Fruit fly (Drosophila melanogaster) whole organism, pupa: ENCODE data around the gene CG2126.

Experiments
- CG10348 ChIP-seq: fragments of 200-800 bp; sonication (Bioruptor generic); IDR thresholded peaks from 2 replicates; pipeline ENCODE4 v1.3.6; 2022; ENCODE audit warnings: missing biosample characterization, missing genetic modification characterization
- CG12605 ChIP-seq: fragments of 200-800 bp; sonication (Bioruptor generic); IDR thresholded peaks from 2 replicates; pipeline ENCODE4 v1.3.6; 2022; ENCODE audit warnings: missing biosample characterization, missing genetic modification characterization
- CG13204 ChIP-seq: fragments of 200-800 bp; sonication (Bioruptor generic); optimal IDR thresholded peaks from 2 replicates; lab custom pipeline; 2018; ENCODE audit warnings: missing biosample characterization, mild to moderate bottlenecking, missing genetic modification characterization, moderate library complexity
- CG14655 ChIP-seq: fragments of 200-800 bp; sonication (Bioruptor generic); optimal IDR thresholded peaks from 3 replicates; lab custom pipeline; 2017; ENCODE audit warnings: mild to moderate bottlenecking, missing biosample characterization, missing genetic modification reagents, missing genetic modification characterization
- CG15710 ChIP-seq: fragments of 200-800 bp; sonication (Bioruptor generic); optimal IDR thresholded peaks from 2 replicates; lab custom pipeline; 2018; ENCODE audit warnings: missing biosample characterization, mild to moderate bottlenecking, missing genetic modification characterization, moderate library complexity
- CG17806 ChIP-seq: fragments of 200-800 bp; sonication (Bioruptor generic); optimal IDR thresholded peaks from 2 replicates; lab custom pipeline; 2018; ENCODE audit warnings: missing biosample characterization, mild to moderate bottlenecking, missing genetic modification characterization, moderate library complexity
- CG32121 ChIP-seq: fragments of 200-800 bp; sonication (Bioruptor generic); IDR thresholded peaks from 2 replicates; pipeline ENCODE4 v1.3.6; 2022; ENCODE audit warnings: missing biosample characterization, missing genetic modification characterization
- CG34367 ChIP-seq: fragments of 200-800 bp; sonication (Bioruptor generic); optimal IDR thresholded peaks from 2 replicates; lab custom pipeline; 2018; ENCODE audit warnings: missing biosample characterization, mild to moderate bottlenecking, missing genetic modification characterization
- CG4496 ChIP-seq: fragments of 200-800 bp; sonication (Bioruptor generic); IDR thresholded peaks from 3 replicates; pipeline ENCODE4 v1.3.6; 2022; ENCODE audit warnings: missing biosample characterization, missing genetic modification characterization
- CG8159 ChIP-seq: fragments of 200-800 bp; sonication (Bioruptor generic); optimal IDR thresholded peaks from 3 replicates; lab custom pipeline; 2018; ENCODE audit warnings: missing biosample characterization, mild to moderate bottlenecking, missing genetic modification characterization, moderate library complexity
- CG8301 ChIP-seq: fragments of 200-800 bp; sonication (Bioruptor generic); optimal IDR thresholded peaks from 2 replicates; lab custom pipeline; 2018; ENCODE audit warnings: missing biosample characterization, mild to moderate bottlenecking, missing genetic modification characterization
- CG9948 ChIP-seq: fragments of 200-800 bp; sonication (Bioruptor generic); optimal IDR thresholded peaks from 2 replicates; lab custom pipeline; 2018; ENCODE audit warnings: missing biosample characterization, mild to moderate bottlenecking, missing genetic modification characterization, moderate library complexity
- D1 ChIP-seq: fragments of 200-800 bp; sonication (Bioruptor generic); optimal IDR thresholded peaks from 2 replicates; lab custom pipeline; 2018; ENCODE audit warnings: missing biosample characterization, mild to moderate bottlenecking, missing genetic modification characterization, moderate library complexity
- EcR ChIP-seq: fragments of 200-800 bp; sonication (Bioruptor generic); optimal IDR thresholded peaks from 3 replicates; lab custom pipeline; 2019; ENCODE audit warnings: missing biosample characterization, missing genetic modification characterization, mild to moderate bottlenecking, moderate library complexity, missing genetic modification reagents
- Ets98B ChIP-seq: fragments of 200-800 bp; sonication (Bioruptor generic); IDR thresholded peaks from 2 replicates; pipeline ENCODE4 v1.3.6; 2022; ENCODE audit warnings: missing biosample characterization, missing genetic modification characterization
- Pif1A ChIP-seq: fragments of 200-800 bp; sonication (Bioruptor generic); optimal IDR thresholded peaks from 3 replicates; lab custom pipeline; 2016; ENCODE audit warnings: missing biosample characterization, missing genetic modification characterization
- Pif1B ChIP-seq: fragments of 200-800 bp; sonication (Bioruptor generic); optimal IDR thresholded peaks from 3 replicates; lab custom pipeline; 2016; ENCODE audit warnings: missing biosample characterization, missing genetic modification characterization
- Snoo ChIP-seq: fragments of 200-800 bp; sonication (Bioruptor generic); optimal IDR thresholded peaks from 3 replicates; lab custom pipeline; 2017; ENCODE audit warnings: missing biosample characterization, mild to moderate bottlenecking, missing genetic modification characterization, inconsistent platforms
- fd96Ca ChIP-seq: fragments of 200-800 bp; sonication (Bioruptor generic); IDR thresholded peaks from 3 replicates; pipeline ENCODE4 v1.3.6; 2022; ENCODE audit warnings: missing biosample characterization, missing genetic modification characterization
- gl ChIP-seq: fragments of 200-800 bp; sonication (Bioruptor generic); optimal IDR thresholded peaks from 2 replicates; lab custom pipeline; 2018; ENCODE audit warnings: missing biosample characterization, mild to moderate bottlenecking, missing genetic modification characterization
- rn ChIP-seq: fragments of 200-800 bp; sonication (Bioruptor generic); IDR thresholded peaks from 2 replicates; pipeline ENCODE4 v1.3.6; 2022; ENCODE audit warnings: missing biosample characterization, missing genetic modification characterization

CG2126 gene

dm6 chr3R:31805228-31805738 is 28.8 kb upstream of the CG2126 start, which contains the start of the genes CG42233 and CG1971:
TSS of gene CG42233 (minus strand) at chr3R:31805278.
TSS of gene CG1971 (plus strand) at chr3R:31805468.
- no peak for TF ChIP-seq CG15710
- TF ChIP-seq gl (tag; lab: Kevin White, UChicago), result peak; percentile 26
- no peak for TF ChIP-seq CG14655 (GFP tag; lab: Kevin White, UChicago)
- TF ChIP-seq Snoo (tag; lab: Kevin White, UChicago), result no peak
- no peak for TF ChIP-seq D1 (tag; lab: Kevin White, UChicago)
- no peak for TF ChIP-seq CG13204 (GFP tag; lab: Kevin White, UChicago)
- TF ChIP-seq fd96Ca (GFP tag; lab: Robert Waterston, UW), result peak; percentile 70; the same call in 2 of the 3 replicates
- no peak for TF ChIP-seq Pif1B (GFP tag; lab: Kevin White, UChicago)
- TF ChIP-seq CG10348, result no peak
- TF ChIP-seq CG12605 (GFP tag; lab: Robert Waterston, UW), result no peak
- peak; percentile 23; the same call in 1 of the 2 replicates for TF ChIP-seq rn (GFP tag; lab: Robert Waterston, UW)
- peak; percentile 62; the same call in 1 of the 2 replicates for TF ChIP-seq Ets98B (GFP tag; lab: Robert Waterston, UW)
- no peak for TF ChIP-seq CG34367 (tag; lab: Kevin White, UChicago)
- TF ChIP-seq Pif1A (GFP tag; lab: Kevin White, UChicago), result no peak
- TF ChIP-seq CG9948 (tag; lab: Kevin White, UChicago), result no peak
- no peak for TF ChIP-seq CG17806 (tag; lab: Kevin White, UChicago)
- TF ChIP-seq CG4496 (GFP tag; lab: Robert Waterston, UW), result peak; percentile 66; the same call in 2 of the 3 replicates
- no peak for TF ChIP-seq EcR (GFP tag; lab: Kevin White, UChicago)
- TF ChIP-seq CG32121 (GFP tag; lab: Robert Waterston, UW), result peak; percentile 17; the same call in 1 of the 2 replicates
- TF ChIP-seq, all 21 proteins: peak for 6

dm6 chr3R:31800663-31801062 is 24.2 kb upstream of the CG2126 start, which contains the start of gene Ir100a:
TSS of gene Ir100a (plus strand) at chr3R:31800963.
- TF ChIP-seq Pif1A (GFP tag; lab: Kevin White, UChicago) (no peak), rn (GFP tag; lab: Robert Waterston, UW) (no peak), CG8159 (no peak), CG10348 (no peak), Ets98B (GFP tag; lab: Robert Waterston, UW) (no peak), CG14655 (GFP tag; lab: Kevin White, UChicago) (no peak), D1 (tag; lab: Kevin White, UChicago) (no peak), CG12605 (GFP tag; lab: Robert Waterston, UW) (no peak), gl (tag; lab: Kevin White, UChicago) (no peak), CG15710 (no peak), fd96Ca (GFP tag; lab: Robert Waterston, UW) (no peak), EcR (GFP tag; lab: Kevin White, UChicago) (no peak), CG17806 (tag; lab: Kevin White, UChicago) (no peak), CG8301 (no peak), Pif1B (GFP tag; lab: Kevin White, UChicago) (no peak), CG13204 (GFP tag; lab: Kevin White, UChicago) (no peak), CG32121 (GFP tag; lab: Robert Waterston, UW) (no peak), CG34367 (tag; lab: Kevin White, UChicago) (no peak), CG4496 (GFP tag; lab: Robert Waterston, UW) (no peak)

dm6 chr3R:31794457-31794856 is 18.0 kb upstream of the CG2126 start:
- TF ChIP-seq CG4496 (GFP tag; lab: Robert Waterston, UW), result 0 out of 3 replicates have a peak, but pooled peaks have one; percentile 27
- no peak; the same call in 1 of the 2 replicates for TF ChIP-seq CG32121 (GFP tag; lab: Robert Waterston, UW)
- TF ChIP-seq CG12605 (GFP tag; lab: Robert Waterston, UW), result peak; percentile 18; the same call in 1 of the 2 replicates
- TF ChIP-seq gl (tag; lab: Kevin White, UChicago), result no peak
- TF ChIP-seq, all 21 proteins: peak for 2

dm6 chr3R:31793664-31794417 is 17.4 kb upstream of the CG2126 start, which contains the start of the genes Mccc1 and Acf:
TSS of gene Mccc1 (minus strand) at chr3R:31793907.
TSS of gene Acf (plus strand) at chr3R:31793981.
- TF ChIP-seq CG4496 (GFP tag; lab: Robert Waterston, UW) (peak; percentile 57; the same call in 2 of the 3 replicates), CG12605 (GFP tag; lab: Robert Waterston, UW) (no peak)

dm6 chr3R:31777482-31778165 is 1.2 kb upstream of the CG2126 start:
- TF ChIP-seq CG17806 (tag; lab: Kevin White, UChicago), result no peak
- no peak for TF ChIP-seq CG10348
- TF ChIP-seq Snoo (tag; lab: Kevin White, UChicago), result no peak
- no peak for TF ChIP-seq CG9948 (tag; lab: Kevin White, UChicago)
- no peak for TF ChIP-seq CG15710
- TF ChIP-seq CG12605 (GFP tag; lab: Robert Waterston, UW), result no peak
- no peak for TF ChIP-seq rn (GFP tag; lab: Robert Waterston, UW)
- no peak for TF ChIP-seq CG8301
- TF ChIP-seq CG4496 (GFP tag; lab: Robert Waterston, UW), result no peak
- no peak for TF ChIP-seq Pif1A (GFP tag; lab: Kevin White, UChicago)
- TF ChIP-seq CG32121 (GFP tag; lab: Robert Waterston, UW), result no peak
- TF ChIP-seq Pif1B (GFP tag; lab: Kevin White, UChicago), result no peak
- no peak for TF ChIP-seq EcR (GFP tag; lab: Kevin White, UChicago)
